Worm (Caenorhabditis elegans): ENCODE data around the gene Y6G8.5.

The Y6G8.5 gene

ce11 chrV:17615609-17616008, at the start of gene Y6G8.5:
Y6G8.5 (minus strand) TSS chrV:17615709.
- TF ChIP-seq F13H6.1 (tag; optimal IDR thresholded peaks at IDR 0.05) (no peak), mdl-1 (tag; optimal IDR thresholded peaks at IDR 0.05) (no peak), mbf-1 (tag; optimal IDR thresholded peaks at IDR 0.05) (no peak), fos-1 (tag; optimal IDR thresholded peaks at IDR 0.05) (peak; percentile 11), ceh-16 (tag; optimal IDR thresholded peaks at IDR 0.05) (no peak)

ce11 chrV:17664367-17664766, 48.9 kb upstream of the Y6G8.5 start:
- TF ChIP-seq unc-39 (tag; optimal IDR thresholded peaks at IDR 0.05) (no peak), mdl-1 (tag; optimal IDR thresholded peaks at IDR 0.05) (no peak)

- TF ChIP-seq Y55F3AM.14 (GFP tag; optimal IDR thresholded peaks at IDR 0.05) (no peak), elt-3 (tag; optimal IDR thresholded peaks at IDR 0.05) (no peak), fos-1 (tag; optimal IDR thresholded peaks at IDR 0.05) (peak; percentile 83), sma-9 (GFP tag; optimal IDR thresholded peaks at IDR 0.05) (peak; percentile 70), sma-9 (tag; optimal IDR thresholded peaks at IDR 0.05) (no peak), crh-2 (tag; optimal IDR thresholded peaks at IDR 0.05) (peak; percentile 35), lin-13 (GFP tag; optimal IDR thresholded peaks at IDR 0.05) (no peak)
Measured at ce11 chrV:17662260-17662659, 46.8 kb upstream of the Y6G8.5 start.

- no peak for TF ChIP-seq nhr-21 (tag; optimal IDR thresholded peaks at IDR 0.05)
- no peak for TF ChIP-seq ceh-16 (tag; optimal IDR thresholded peaks at IDR 0.05)
Measured at ce11 chrV:17660003-17660402, 44.5 kb upstream of the Y6G8.5 start, which contains the start of gene dgat-2. dgat-2 (plus strand) TSS chrV:17660303.

DNA sequence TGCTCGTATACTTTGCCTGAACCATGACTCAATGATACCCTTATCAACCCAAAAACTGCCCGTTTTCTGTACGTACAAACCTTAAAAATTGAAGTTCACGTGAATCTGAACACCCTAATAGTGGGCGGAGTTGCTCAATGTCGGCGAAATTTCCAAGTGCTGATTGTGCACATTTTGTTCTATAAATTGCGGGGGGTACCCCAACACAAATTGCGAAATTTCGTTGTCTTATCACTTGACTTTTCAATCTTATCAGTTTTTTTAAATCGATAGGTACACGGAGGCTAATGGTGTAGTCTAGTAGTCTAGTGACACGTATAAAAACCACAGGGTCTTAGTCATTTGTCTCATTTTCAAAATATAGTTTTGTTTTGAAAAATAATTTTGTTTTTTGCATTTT, 43.7 kb upstream of the Y6G8.5 start, which contains the start of gene fbxa-108:
TSS of gene fbxa-108 (minus strand) at position 158 of the 400 bp plus-strand sequence.
- TF ChIP-seq fos-1 (tag; optimal IDR thresholded peaks at IDR 0.05) (peak; percentile 94), mab-5 (tag; optimal IDR thresholded peaks at IDR 0.05) (no peak), crh-2 (tag; optimal IDR thresholded peaks at IDR 0.05) (peak; percentile 85), mdl-1 (tag; optimal IDR thresholded peaks at IDR 0.05) (no peak), sma-9 (GFP tag; optimal IDR thresholded peaks at IDR 0.05) (peak; percentile 83), sma-9 (tag; optimal IDR thresholded peaks at IDR 0.05) (no peak), ZK546.5 (tag; optimal IDR thresholded peaks at IDR 0.05) (no peak), elt-1 (tag; optimal IDR thresholded peaks at IDR 0.05) (no peak), F13H6.1 (tag; optimal IDR thresholded peaks at IDR 0.05) (peak; percentile 48), skn-1 (tag; optimal IDR thresholded peaks at IDR 0.05) (no peak), gmeb-1 (tag; optimal IDR thresholded peaks at IDR 0.05) (peak; percentile 54), sma-3 (GFP tag; optimal IDR thresholded peaks at IDR 0.05) (peak; percentile 43), nhr-11 (tag; optimal IDR thresholded peaks at IDR 0.05) (no peak), lin-13 (GFP tag; optimal IDR thresholded peaks at IDR 0.05) (no peak)

DNA sequence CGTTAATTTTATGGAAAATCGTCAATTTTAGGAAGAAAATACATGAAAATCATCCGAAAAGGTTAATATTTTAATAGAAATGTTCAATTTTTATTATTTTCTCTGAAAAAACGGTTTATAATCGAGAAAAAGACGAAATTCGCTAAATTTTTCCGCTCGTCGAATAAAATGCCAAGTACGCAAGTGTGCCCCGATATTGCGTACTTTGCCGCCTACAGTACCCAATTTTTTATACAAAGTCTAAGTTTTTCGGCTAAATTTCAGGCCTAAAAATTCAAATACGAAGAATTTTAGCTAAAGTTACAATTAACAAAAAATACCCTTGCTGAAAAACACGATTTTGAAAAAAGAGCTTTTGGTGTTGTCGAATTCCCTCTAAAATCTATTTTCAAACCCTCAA, 43.3 kb upstream of the Y6G8.5 start:
- TF ChIP-seq sma-9 (GFP tag; optimal IDR thresholded peaks at IDR 0.05): no peak
- TF ChIP-seq sma-9 (tag; optimal IDR thresholded peaks at IDR 0.05): no peak
- TF ChIP-seq R02D3.7 (tag; optimal IDR thresholded peaks at IDR 0.05): no peak
- no peak for TF ChIP-seq ceh-16 (tag; optimal IDR thresholded peaks at IDR 0.05)
- no peak for TF ChIP-seq nhr-25 (tag; optimal IDR thresholded peaks at IDR 0.05)
- no peak for TF ChIP-seq ztf-1 (GFP tag; conservative IDR thresholded peaks at IDR 0.05)
- TF ChIP-seq aly-2 (tag; optimal IDR thresholded peaks at IDR 0.05): no peak
- TF ChIP-seq fos-1 (tag; optimal IDR thresholded peaks at IDR 0.05): no peak
- no peak for TF ChIP-seq ztf-4 (tag; optimal IDR thresholded peaks at IDR 0.05)
- TF ChIP-seq lin-11 (tag; optimal IDR thresholded peaks at IDR 0.05): no peak
- no peak for TF ChIP-seq Y55F3AM.14 (GFP tag; optimal IDR thresholded peaks at IDR 0.05)
- no peak for TF ChIP-seq unc-62 (GFP tag; optimal IDR thresholded peaks at IDR 0.05)
- no peak for TF ChIP-seq F13H6.1 (tag; optimal IDR thresholded peaks at IDR 0.05)
- TF ChIP-seq nhr-12 (tag; optimal IDR thresholded peaks at IDR 0.05): no peak
- no peak for TF ChIP-seq mbf-1 (tag; optimal IDR thresholded peaks at IDR 0.05)
- TF ChIP-seq blmp-1 (tag; optimal IDR thresholded peaks at IDR 0.05; ENCODE audit: insufficient read depth): no peak
- TF ChIP-seq nhr-23 (tag; optimal IDR thresholded peaks at IDR 0.05): no peak
- TF ChIP-seq C34F6.9 (tag; optimal IDR thresholded peaks at IDR 0.05): no peak

DNA sequence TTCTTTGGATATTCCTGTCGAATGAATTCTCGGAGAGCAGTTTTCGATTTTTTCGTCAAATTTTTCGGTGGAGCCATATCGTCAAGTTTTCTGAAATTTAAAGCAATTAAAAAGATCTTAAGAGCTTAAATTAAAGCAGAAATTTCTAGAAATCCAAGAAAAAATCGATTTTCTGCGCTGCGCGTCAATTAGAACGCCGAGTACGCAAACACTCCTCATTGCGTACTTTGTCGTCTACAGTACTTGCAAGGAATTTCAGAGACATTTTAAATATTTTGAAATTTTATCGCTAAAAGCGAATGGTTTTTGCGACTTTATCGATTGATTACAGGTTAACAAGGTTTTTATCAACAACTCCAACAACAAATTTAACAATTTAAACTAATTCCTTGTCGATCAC, 39.7 kb upstream of the Y6G8.5 start:
- TF ChIP-seq aly-2 (tag; optimal IDR thresholded peaks at IDR 0.05) (no peak), sma-9 (GFP tag; optimal IDR thresholded peaks at IDR 0.05) (no peak), sma-9 (tag; optimal IDR thresholded peaks at IDR 0.05) (no peak)
